Fruit fly (Drosophila melanogaster) S2 (cell line): ENCODE results near the gene CG11396.

Experiments
- CG8478 ChIP-seq: fragments of >200 bp; optimal IDR thresholded peaks from 2 replicates; lab custom pipeline; 2018
- CTCF ChIP-seq, 2 experiments: fragments of >200 bp; optimal IDR thresholded peaks; 2 replicates each; lab custom pipeline; 2018

dm6 chr3L:20772647-20773015 is 15.3 kb downstream of the CG11396 start:
- TF ChIP-seq CG8478 (no peak), CTCF (optimal IDR thresholded peaks at IDR 0.05; lab: Kevin White, UChicago) (no peak)
